Fruit fly (Drosophila melanogaster) S2 (cell line): ENCODE measurements around the gene CG33111.

Experiments
- CG8478 ChIP-seq: fragments of >200 bp; optimal IDR thresholded peaks from 2 replicates; lab custom pipeline; 2018
- CTCF ChIP-seq, 2 experiments: fragments of >200 bp; optimal IDR thresholded peaks; 2 replicates each; lab custom pipeline; 2018

Gene CG33111

DNA sequence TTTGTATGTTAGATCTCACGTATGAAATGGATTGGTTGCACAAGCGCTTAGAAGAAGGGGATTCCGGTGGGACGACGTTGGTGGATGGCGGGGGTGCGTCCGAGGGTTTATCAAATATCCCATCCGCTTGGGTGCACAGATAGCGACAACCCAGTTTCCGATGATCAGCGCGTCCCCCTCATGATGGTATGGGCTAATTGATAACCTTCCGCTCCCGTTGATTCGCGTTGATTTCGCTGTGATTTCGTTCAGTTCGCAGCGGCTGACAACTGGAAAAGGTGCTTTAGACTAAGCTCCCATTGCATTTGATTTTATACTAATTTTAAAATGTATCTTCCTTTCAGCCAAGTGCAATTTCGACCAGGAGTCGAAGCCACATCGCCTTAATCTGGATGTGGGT is 29.5 kb downstream of the CG33111 start:
- no peak for TF ChIP-seq CG8478
- TF ChIP-seq CTCF (optimal IDR thresholded peaks at IDR 0.05; lab: Kevin White, UChicago) = no peak

dm6 chr3R:23788406-23789021 is 30.5 kb downstream of the CG33111 start:
- TF ChIP-seq CTCF (optimal IDR thresholded peaks at IDR 0.05; lab: Kevin White, UChicago) (no peak), CG8478 (no peak)

DNA sequence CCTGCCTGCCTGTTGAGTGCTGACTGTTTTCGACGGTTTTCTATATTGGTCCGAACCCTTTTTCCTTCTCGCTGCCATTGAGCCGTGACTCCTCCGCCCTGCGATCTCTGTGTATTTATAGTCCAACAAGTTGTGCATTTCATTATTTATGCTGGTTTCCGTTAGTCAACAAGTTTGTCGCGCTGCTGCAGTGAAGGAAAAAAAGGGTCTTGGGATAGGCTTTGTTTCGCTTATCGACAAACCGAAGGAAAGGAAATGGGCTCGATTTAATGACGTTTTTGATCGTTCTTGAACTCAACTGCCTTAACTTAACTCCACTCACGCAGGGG is 31.4 kb downstream of the CG33111 start:
- TF ChIP-seq CTCF (optimal IDR thresholded peaks at IDR 0.05; lab: Kevin White, UChicago) = no peak
- TF ChIP-seq CG8478 = no peak

- TF ChIP-seq CG8478 (no peak), CTCF (optimal IDR thresholded peaks at IDR 0.05; lab: Kevin White, UChicago) (no peak)
These were observed 32.0 kb downstream of the CG33111 start for dm6 chr3R:23786768-23787631.

- TF ChIP-seq CG8478 (no peak), CTCF (optimal IDR thresholded peaks at IDR 0.05; lab: Kevin White, UChicago) (no peak)
These were observed 33.9 kb downstream of the CG33111 start for dm6 chr3R:23784925-23785680.

dm6 chr3R:23783961-23784360 is 35.1 kb downstream of the CG33111 start:
- TF ChIP-seq CTCF (optimal IDR thresholded peaks at IDR 0.05; lab: Kevin White, UChicago) (no peak), CG8478 (no peak)

DNA sequence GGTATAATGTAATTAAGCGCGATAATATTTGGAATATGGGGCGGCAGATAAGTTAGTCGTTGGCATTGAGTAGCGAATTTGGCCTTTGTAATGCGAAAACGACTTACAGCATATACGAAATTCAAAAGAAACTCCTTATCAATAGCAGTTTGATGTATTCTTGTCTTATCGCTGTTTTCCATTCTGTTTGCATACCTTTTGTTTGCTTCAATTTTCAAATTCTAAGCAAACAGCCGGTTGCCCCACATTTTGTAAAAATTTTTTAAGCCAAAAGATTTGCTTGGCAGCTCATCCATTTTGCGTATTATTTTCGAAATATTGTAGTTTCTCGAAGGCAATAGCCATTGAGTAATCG is 35.7 kb downstream of the CG33111 start:
- no peak for TF ChIP-seq CTCF (optimal IDR thresholded peaks at IDR 0.05; lab: Kevin White, UChicago)
- no peak for TF ChIP-seq CG8478

- no peak for TF ChIP-seq CTCF (optimal IDR thresholded peaks at IDR 0.05; lab: Kevin White, UChicago)
- no peak for TF ChIP-seq CG8478
These were observed 36.3 kb downstream of the CG33111 start for dm6 chr3R:23782456-23783402.

DNA sequence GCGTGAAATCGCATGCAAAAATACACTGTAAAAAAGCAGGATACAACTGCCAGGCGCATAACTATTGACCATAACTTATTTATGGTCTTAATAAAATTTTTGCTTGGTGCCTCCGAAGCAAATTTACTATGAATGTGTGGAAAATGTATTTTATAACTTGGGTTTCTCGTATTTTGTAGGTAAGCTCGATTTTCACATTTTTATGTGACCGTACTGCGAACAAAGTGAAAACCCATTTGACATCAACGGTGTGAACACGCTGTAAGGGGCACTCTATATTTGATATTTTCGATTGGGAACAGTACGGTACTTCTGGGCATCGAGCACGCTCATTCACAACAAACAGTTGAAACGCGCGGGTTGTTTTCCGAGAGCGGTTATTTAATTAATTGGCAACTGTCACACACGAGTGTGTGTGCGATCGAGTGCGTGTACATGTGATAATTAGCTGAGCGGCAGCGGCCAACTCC is 37.5 kb downstream of the CG33111 start, which contains the start of the genes Nup98-96 and mbc:
Nup98-96 (minus strand) TSS at position 156 of the 470 bp plus-strand sequence.
mbc (plus strand) TSS at position 300 of the 470 bp plus-strand sequence.
- TF ChIP-seq CTCF (optimal IDR thresholded peaks at IDR 0.05; lab: Kevin White, UChicago) (no peak), CG8478 (no peak)

dm6 chr3R:23780757-23781156 is 38.3 kb downstream of the CG33111 start:
- TF ChIP-seq CG8478 (no peak), CTCF (optimal IDR thresholded peaks at IDR 0.05; lab: Kevin White, UChicago) (no peak)

dm6 chr3R:23773610-23774364 is 45.2 kb downstream of the CG33111 start, which contains the start of gene CG10208:
Gene CG10208, minus strand, starts transcription at chr3R:23774127.
- no peak for TF ChIP-seq CTCF (optimal IDR thresholded peaks at IDR 0.05; lab: Kevin White, UChicago)
- TF ChIP-seq CG8478 = no peak

DNA sequence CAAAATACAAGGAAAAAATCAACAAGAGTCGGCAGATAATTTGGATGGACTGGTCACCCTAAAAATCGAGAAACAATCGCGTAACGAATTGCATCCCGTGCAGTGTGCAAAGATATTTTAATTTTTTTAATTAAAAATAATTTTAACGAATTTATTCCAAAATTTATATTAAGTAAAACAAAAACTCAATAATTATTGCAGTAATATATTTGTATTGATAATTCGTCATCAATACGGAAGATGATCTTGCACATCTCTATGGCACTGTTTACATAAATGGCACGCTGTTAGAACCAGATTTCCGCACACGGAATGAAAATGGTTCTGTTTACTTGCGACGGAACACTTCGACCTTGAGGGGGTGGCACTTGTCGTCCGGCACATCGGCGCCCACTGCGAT is 46.2 kb downstream of the CG33111 start, which contains the start of gene tst:
tst (minus strand) TSS at position 52 of the 400 bp plus-strand sequence.
- TF ChIP-seq CG8478 (no peak), CTCF (optimal IDR thresholded peaks at IDR 0.05; lab: Kevin White, UChicago) (no peak)

DNA sequence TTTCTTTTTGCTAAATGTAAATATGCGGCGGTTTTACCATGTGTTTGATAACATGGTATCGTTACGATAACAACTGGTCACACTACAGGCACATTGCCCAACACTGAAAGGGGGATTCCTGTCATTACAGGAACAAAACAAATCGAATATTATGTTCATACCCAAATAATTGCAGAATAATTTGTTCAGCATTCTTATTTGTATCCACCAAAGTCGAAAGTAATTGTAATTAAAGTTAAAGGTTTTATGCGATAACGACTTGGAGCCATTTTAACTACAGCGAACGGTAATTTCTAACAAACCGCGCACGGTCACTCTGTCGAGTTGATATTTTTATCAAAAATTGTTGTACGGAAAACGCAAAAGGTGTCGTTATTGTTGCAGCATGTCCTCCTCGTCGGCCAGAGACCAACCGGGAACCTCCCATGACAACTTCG is 51.6 kb downstream of the CG33111 start, which contains the start of the genes CG10214 and CG10375:
CG10214 (minus strand) TSS at position 72 of the 437 bp plus-strand sequence.
CG10375 (plus strand) TSS at position 296 of the 437 bp plus-strand sequence.
- no peak for TF ChIP-seq CTCF (optimal IDR thresholded peaks at IDR 0.05; lab: Kevin White, UChicago)
- no peak for TF ChIP-seq CG8478
